Worm (Caenorhabditis elegans) whole organism, L2 larva: Measurements from ENCODE around the gene R166.3.

Experiments
- alr-1 ChIP-seq: fragments of 150-350 bp; optimal IDR thresholded peaks from 2 replicates; lab custom pipeline; 2014; ENCODE audit warnings: missing biosample characterization, missing genetic modification characterization
- aly-2 ChIP-seq: fragments of 150-350 bp; optimal IDR thresholded peaks from 2 replicates; lab custom pipeline; 2014; ENCODE audit warnings: missing biosample characterization, missing genetic modification characterization
- elt-1 ChIP-seq: fragments of 150-350 bp; optimal IDR thresholded peaks from 2 replicates; lab custom pipeline; 2014; ENCODE audit warnings: missing biosample characterization, missing genetic modification characterization
- fos-1 ChIP-seq: fragments of 150-350 bp; optimal IDR thresholded peaks from 2 replicates; lab custom pipeline; 2014; ENCODE audit warnings: missing biosample characterization, missing genetic modification characterization
- lin-39 ChIP-seq: fragments of 150-350 bp; optimal IDR thresholded peaks from 2 replicates; lab custom pipeline; 2014; ENCODE audit warnings: missing biosample characterization, missing genetic modification reagents, missing genetic modification characterization
- nhr-10 ChIP-seq: sonication (generic microtip); optimal IDR thresholded peaks from 2 replicates; lab custom pipeline; 2017; ENCODE audit warnings: missing biosample characterization, missing genetic modification characterization
- nhr-11 ChIP-seq: fragments of 150-350 bp; optimal IDR thresholded peaks from 2 replicates; lab custom pipeline; 2014; ENCODE audit warnings: missing biosample characterization, missing genetic modification characterization
- nhr-12 ChIP-seq: fragments of 150-350 bp; optimal IDR thresholded peaks from 2 replicates; lab custom pipeline; 2014; ENCODE audit warnings: missing biosample characterization, missing genetic modification characterization
- nhr-237 ChIP-seq: fragments of 150-350 bp; optimal IDR thresholded peaks from 2 replicates; lab custom pipeline; 2014; ENCODE audit warnings: missing biosample characterization, missing genetic modification characterization
- nhr-25 ChIP-seq: fragments of 150-350 bp; sonication (generic microtip); optimal IDR thresholded peaks from 3 replicates; lab custom pipeline; 2014; ENCODE audit warnings: missing biosample characterization, missing genetic modification characterization
- skn-1 ChIP-seq: sonication (generic microtip); optimal IDR thresholded peaks from 2 replicates; lab custom pipeline; 2017; ENCODE audit warnings: missing biosample characterization, missing genetic modification characterization
- snpc-4 ChIP-seq: fragments of 150-350 bp; optimal IDR thresholded peaks from 2 replicates; lab custom pipeline; 2014; ENCODE audit warnings: missing biosample characterization, missing genetic modification characterization

DNA sequence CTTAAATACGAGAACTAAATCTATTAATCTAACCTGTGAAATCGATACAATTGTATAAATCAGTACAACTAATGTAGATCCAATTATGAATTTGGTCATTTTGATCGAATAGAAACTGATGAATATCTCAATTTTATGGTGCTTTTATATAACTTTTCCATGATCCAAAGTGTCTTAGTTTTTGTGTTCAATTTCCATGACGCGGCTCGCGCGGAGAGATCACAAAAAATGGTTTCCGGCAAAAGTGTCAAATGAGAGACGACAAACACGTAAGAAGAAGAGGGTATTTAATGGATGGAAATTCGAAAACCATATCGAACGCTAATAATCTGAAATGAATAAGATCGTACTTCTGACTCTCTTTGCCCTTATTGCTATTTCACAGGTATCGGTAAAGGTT lies 25.4 kb upstream of the R166.3 start, which contains the start of the genes C06A1.6 and C06A1.7:
- no peak for TF ChIP-seq snpc-4 (tag; lab: Kevin White, UChicago)
- no peak for TF ChIP-seq fos-1 (tag; lab: Kevin White, UChicago)
- no peak for TF ChIP-seq nhr-12
- TF ChIP-seq nhr-237 (tag; lab: Kevin White, UChicago): no peak
- no peak for TF ChIP-seq elt-1 (tag; lab: Kevin White, UChicago)
- TF ChIP-seq nhr-10 (tag; lab: Kevin White, UChicago): no peak
- TF ChIP-seq aly-2 (tag; lab: Kevin White, UChicago): no peak
- TF ChIP-seq nhr-11 (tag; lab: Kevin White, UChicago): no peak
- no peak for TF ChIP-seq alr-1 (tag; lab: Kevin White, UChicago)
- TF ChIP-seq nhr-25 (tag; lab: Kevin White, UChicago): no peak
- no peak for TF ChIP-seq skn-1 (tag; lab: Kevin White, UChicago)
- no peak for TF ChIP-seq lin-39 (tag; lab: Kevin White, UChicago)
